Worm (Caenorhabditis elegans): ENCODE measurements around the gene F55B11.5.
A peak's percentile ranks its signal among the peaks of the same experiment; 100 is the strongest.

Gene F55B11.5

DNA sequence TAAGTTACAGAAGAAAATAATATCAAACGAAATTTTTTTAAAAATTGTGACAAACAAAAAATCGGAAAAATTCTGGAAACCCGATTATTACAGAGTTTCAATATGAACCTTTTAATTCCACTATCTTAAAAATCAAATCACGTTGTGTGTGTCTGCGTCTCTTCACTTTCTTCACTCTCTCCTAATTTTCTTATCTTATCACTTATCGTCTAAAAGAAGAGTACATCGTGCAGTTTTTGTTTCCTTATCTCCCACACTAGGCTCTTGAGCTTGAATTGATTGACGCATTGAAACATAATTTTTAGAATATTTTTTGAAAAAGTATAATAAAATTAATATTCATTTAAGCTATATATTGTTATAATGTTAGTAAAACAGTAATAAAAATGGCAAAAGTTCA lies 13.3 kb upstream of the F55B11.5 start:
- TF ChIP-seq ztf-4 (tag; optimal IDR thresholded peaks at IDR 0.05) = no peak
- no peak for TF ChIP-seq rnt-1 (tag; optimal IDR thresholded peaks at IDR 0.05)
- TF ChIP-seq F16B12.6 (tag; optimal IDR thresholded peaks at IDR 0.05) = no peak
- TF ChIP-seq unc-98 (GFP tag; IDR thresholded peaks at IDR 0.05) = no peak
- no peak for TF ChIP-seq ceh-88 (GFP tag; IDR thresholded peaks at IDR 0.05)
- TF ChIP-seq ets-5 (GFP tag; IDR thresholded peaks at IDR 0.05) = no peak
- TF ChIP-seq ces-1 (GFP tag; optimal IDR thresholded peaks at IDR 0.05) = no peak
- peak; percentile 87 for TF ChIP-seq pqm-1 (tag; optimal IDR thresholded peaks at IDR 0.05)
- no peak for TF ChIP-seq ztf-11 (tag; optimal IDR thresholded peaks at IDR 0.05)
- no peak for TF ChIP-seq nhr-77 (tag; optimal IDR thresholded peaks at IDR 0.05)
- peak; percentile 85 for TF ChIP-seq tlp-1 (tag; optimal IDR thresholded peaks at IDR 0.05)
- TF ChIP-seq aly-2 (tag; optimal IDR thresholded peaks at IDR 0.05) = no peak
- TF ChIP-seq elt-3 (tag; optimal IDR thresholded peaks at IDR 0.05) = peak in 5 of 6 experiments; percentile 85 to 96 (median 94)
- peak; percentile 33 for TF ChIP-seq nhr-20 (tag; optimal IDR thresholded peaks at IDR 0.05)
- TF ChIP-seq nhr-84 (tag; optimal IDR thresholded peaks at IDR 0.05) = no peak
- no peak for TF ChIP-seq pag-3 (tag; optimal IDR thresholded peaks at IDR 0.05; ENCODE audit: borderline replicate concordance, insufficient read depth)
- no peak for TF ChIP-seq fos-1 (tag; optimal IDR thresholded peaks at IDR 0.05)
- no peak for TF ChIP-seq pax-3 (tag; optimal IDR thresholded peaks at IDR 0.05)
- peak in 1 of 2 experiments; percentile 50 for TF ChIP-seq lin-35 (GFP tag; optimal IDR thresholded peaks at IDR 0.05)
- no peak for TF ChIP-seq dsc-1 (tag; optimal IDR thresholded peaks at IDR 0.05)
- no peak for TF ChIP-seq snu-23 (GFP tag; optimal IDR thresholded peaks at IDR 0.05)
- no peak for TF ChIP-seq hlh-4 (tag; optimal IDR thresholded peaks at IDR 0.05)
- no peak for TF ChIP-seq lin-15B (tag; optimal IDR thresholded peaks at IDR 0.05)
- peak in 1 of 2 experiments; percentile 8 for TF ChIP-seq mdl-1 (tag; optimal IDR thresholded peaks at IDR 0.05)
- TF ChIP-seq ceh-8 (GFP tag; optimal IDR thresholded peaks at IDR 0.05) = no peak
- peak in 1 of 2 experiments; percentile 4 for TF ChIP-seq lsy-2 (tag; optimal IDR thresholded peaks at IDR 0.05)
- no peak for TF ChIP-seq unc-62 (GFP tag; optimal IDR thresholded peaks at IDR 0.05)
- TF ChIP-seq ama-1 (optimal IDR thresholded peaks at IDR 0.05) = no peak
- TF ChIP-seq nhr-19 (GFP tag; conservative IDR thresholded peaks at IDR 0.05) = no peak
- TF ChIP-seq vab-15 (tag; optimal IDR thresholded peaks at IDR 0.05) = no peak
- no peak for TF ChIP-seq skn-1 (tag; optimal IDR thresholded peaks at IDR 0.05)
- peak; percentile 42 for TF ChIP-seq jun-1 (tag; optimal IDR thresholded peaks at IDR 0.05)
- TF ChIP-seq tbx-2 (tag; optimal IDR thresholded peaks at IDR 0.05) = no peak
- TF ChIP-seq egl-13 (tag; optimal IDR thresholded peaks at IDR 0.05) = no peak
- peak; percentile 49 for TF ChIP-seq nhr-90 (tag; optimal IDR thresholded peaks at IDR 0.05; ENCODE audit: poor library complexity)
- no peak for TF ChIP-seq C34B4.2 (tag; optimal IDR thresholded peaks at IDR 0.05)
- TF ChIP-seq elt-2 (tag; optimal IDR thresholded peaks at IDR 0.05) = peak; percentile 99
- no peak for TF ChIP-seq nhr-237 (tag; optimal IDR thresholded peaks at IDR 0.05)
- peak; percentile 29 for TF ChIP-seq nhr-71 (tag; optimal IDR thresholded peaks at IDR 0.05)
- TF ChIP-seq C04F5.9 (tag; optimal IDR thresholded peaks at IDR 0.05) = no peak
- TF ChIP-seq mep-1 (tag; optimal IDR thresholded peaks at IDR 0.05) = no peak
- TF ChIP-seq nhr-12 (tag; optimal IDR thresholded peaks at IDR 0.05) = no peak
- no peak for TF ChIP-seq isw-1 (GFP tag; IDR thresholded peaks at IDR 0.05)
- TF ChIP-seq unc-130 (tag; optimal IDR thresholded peaks at IDR 0.05) = no peak
- TF ChIP-seq nhr-85 (tag) = no peak
- TF ChIP-seq fkh-8 (tag; optimal IDR thresholded peaks at IDR 0.05) = no peak
- TF ChIP-seq nhr-76 (tag; optimal IDR thresholded peaks at IDR 0.05) = no peak

Data from whole organism, L1 larva.